Worm (Caenorhabditis elegans): Measurements from ENCODE around the gene C17B7.12.

C17B7.12 gene

DNA sequence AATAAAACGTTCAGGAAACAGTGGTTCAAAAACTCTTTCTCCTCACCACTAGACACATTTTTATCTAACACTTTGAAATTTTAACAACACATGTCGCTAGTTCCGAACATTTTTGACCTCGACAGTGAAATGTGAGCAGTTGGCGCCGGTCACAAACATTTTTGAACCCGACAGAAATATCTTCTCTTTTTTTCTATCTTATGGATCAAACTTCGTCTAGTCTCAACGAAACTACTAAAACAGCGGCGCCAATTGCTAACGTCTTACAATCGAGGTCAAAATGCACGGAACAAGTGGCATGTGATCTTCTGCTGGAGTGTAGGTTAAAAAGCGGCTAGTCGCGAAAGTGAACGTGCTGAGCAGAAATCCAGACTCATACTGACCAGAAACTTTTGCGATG is 9.0 kb upstream of the C17B7.12 start:
- no peak for TF ChIP-seq F52B5.7 (tag; optimal IDR thresholded peaks at IDR 0.05)
- no peak for TF ChIP-seq F22D6.2 (tag; optimal IDR thresholded peaks at IDR 0.05)
- no peak for TF ChIP-seq egl-18 (GFP tag; IDR thresholded peaks at IDR 0.05)
- no peak for TF ChIP-seq F33H1.4 (GFP tag; IDR thresholded peaks at IDR 0.05)
- TF ChIP-seq attf-6 (GFP tag; IDR thresholded peaks at IDR 0.05) = no peak
- no peak for TF ChIP-seq B0019.2 (GFP tag; conservative IDR thresholded peaks at IDR 0.05)
- TF ChIP-seq let-607 (tag; optimal IDR thresholded peaks at IDR 0.05) = no peak
- TF ChIP-seq rcor-1 (GFP tag; IDR thresholded peaks at IDR 0.05) = no peak
- no peak for TF ChIP-seq snpc-4 (GFP tag; optimal IDR thresholded peaks at IDR 0.05)
- TF ChIP-seq snpc-4 (tag; optimal IDR thresholded peaks at IDR 0.05) = no peak
- TF ChIP-seq T26A5.8 (tag; optimal IDR thresholded peaks at IDR 0.05) = no peak
- no peak for TF ChIP-seq mes-4 (tag; optimal IDR thresholded peaks at IDR 0.05)
- no peak for TF ChIP-seq die-1 (tag; optimal IDR thresholded peaks at IDR 0.05)
- no peak for TF ChIP-seq ztf-22 (GFP tag; optimal IDR thresholded peaks at IDR 0.05)
- TF ChIP-seq D2030.7 (GFP tag; IDR thresholded peaks at IDR 0.05) = no peak
- TF ChIP-seq zfh-2 (GFP tag; conservative IDR thresholded peaks at IDR 0.05) = no peak
- TF ChIP-seq tbp1 (GFP tag; optimal IDR thresholded peaks at IDR 0.05) = no peak
- no peak for TF ChIP-seq aptf-2 (GFP tag; conservative IDR thresholded peaks at IDR 0.05)
- TF ChIP-seq aptf-3 (GFP tag; IDR thresholded peaks at IDR 0.05) = no peak
- no peak for TF ChIP-seq ztf-6 (GFP tag; IDR thresholded peaks at IDR 0.05)
- no peak for TF ChIP-seq B0336.3 (GFP tag; IDR thresholded peaks at IDR 0.05)

ce11 chrV:3346434-3347019 is 6.5 kb upstream of the C17B7.12 start, which contains the start of gene fbxa-65:
TSS of gene fbxa-65 (minus strand) at chrV:3346484.
- TF ChIP-seq atf-7 (tag; optimal IDR thresholded peaks at IDR 0.05) (no peak), nfyb-1 (GFP tag; IDR thresholded peaks at IDR 0.05) (0 out of 2 replicates have a peak, but pooled peaks have one; percentile 45)

ce11 chrV:3347486-3347885 is 5.5 kb upstream of the C17B7.12 start:
- TF ChIP-seq rec-8 (tag; optimal IDR thresholded peaks at IDR 0.05) = no peak

DNA sequence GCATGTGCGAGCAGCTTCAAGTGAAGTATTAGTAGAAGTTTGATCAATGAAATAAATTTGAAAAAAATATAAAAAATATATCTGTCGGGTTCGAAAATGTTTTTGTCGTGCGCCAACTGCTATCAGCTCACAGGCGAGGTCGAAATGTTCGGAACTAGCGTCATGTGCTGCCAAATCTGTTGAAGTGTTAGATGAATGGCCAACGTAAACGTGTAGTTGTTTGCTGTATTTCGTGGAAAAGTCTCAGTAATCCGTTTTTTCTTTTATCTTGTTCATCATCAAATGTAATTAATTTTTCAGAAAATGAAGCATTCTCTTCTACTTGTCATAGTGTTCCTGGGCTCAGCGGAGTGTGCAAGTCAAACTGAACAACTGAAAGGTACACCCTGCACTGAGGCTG is 3.1 kb upstream of the C17B7.12 start, which contains the start of gene C17B7.15:
Gene C17B7.15, plus strand, starts transcription at position 301 of the 400 bp plus-strand sequence.
- no peak for TF ChIP-seq mel-28 (tag; optimal IDR thresholded peaks at IDR 0.05; ENCODE audit: borderline replicate concordance)
- no peak for TF ChIP-seq ets-4 (GFP tag; optimal IDR thresholded peaks at IDR 0.05)
- no peak for TF ChIP-seq nhr-179 (tag; optimal IDR thresholded peaks at IDR 0.05)
- no peak for TF ChIP-seq ceh-79 (tag; optimal IDR thresholded peaks at IDR 0.05)
- TF ChIP-seq madf-10 (tag; optimal IDR thresholded peaks at IDR 0.05) = no peak
- no peak for TF ChIP-seq F37B4.10 (GFP tag; IDR thresholded peaks at IDR 0.05)
- TF ChIP-seq mcd-1 (GFP tag; IDR thresholded peaks at IDR 0.05) = no peak
- TF ChIP-seq lsl-1 (GFP tag; optimal IDR thresholded peaks at IDR 0.05) = no peak
- no peak for TF ChIP-seq chd-7 (tag; optimal IDR thresholded peaks at IDR 0.05)
- no peak for TF ChIP-seq ccch-3 (GFP tag; optimal IDR thresholded peaks at IDR 0.05)
- TF ChIP-seq T07F8.4 (tag; optimal IDR thresholded peaks at IDR 0.05) = no peak
- no peak for TF ChIP-seq akir-1 (GFP tag; optimal IDR thresholded peaks at IDR 0.05)
- no peak for TF ChIP-seq Y79H2A.3 (GFP tag; conservative IDR thresholded peaks at IDR 0.05)

Measured in whole organism, young adult.